Fruit fly (Drosophila melanogaster) Kc167 (cell line): ENCODE measurements around the gene Fancl.

Experiments
- h ChIP-seq: fragments of >200 bp; optimal IDR thresholded peaks from 3 replicates; lab custom pipeline; 2018; ENCODE audit warnings: missing external identifiers
- insv ChIP-seq: fragments of >200 bp; optimal IDR thresholded peaks from 3 replicates; lab custom pipeline; 2018; ENCODE audit warnings: missing external identifiers
- psq ChIP-seq: fragments of >200 bp; optimal IDR thresholded peaks from 2 replicates; lab custom pipeline; 2017; ENCODE audit warnings: missing external identifiers

- TF ChIP-seq psq (lab: Kevin White, UChicago): no peak
- TF ChIP-seq insv: no peak
- no peak for TF ChIP-seq h (lab: Kevin White, UChicago)
These were observed 27.6 kb downstream of the Fancl start, which contains the start of gene CG31407 for dm6 chr3R:10025050-10025449.
